Worm (Caenorhabditis elegans): Measurements from ENCODE around the gene K07C5.2.

The K07C5.2 gene

DNA sequence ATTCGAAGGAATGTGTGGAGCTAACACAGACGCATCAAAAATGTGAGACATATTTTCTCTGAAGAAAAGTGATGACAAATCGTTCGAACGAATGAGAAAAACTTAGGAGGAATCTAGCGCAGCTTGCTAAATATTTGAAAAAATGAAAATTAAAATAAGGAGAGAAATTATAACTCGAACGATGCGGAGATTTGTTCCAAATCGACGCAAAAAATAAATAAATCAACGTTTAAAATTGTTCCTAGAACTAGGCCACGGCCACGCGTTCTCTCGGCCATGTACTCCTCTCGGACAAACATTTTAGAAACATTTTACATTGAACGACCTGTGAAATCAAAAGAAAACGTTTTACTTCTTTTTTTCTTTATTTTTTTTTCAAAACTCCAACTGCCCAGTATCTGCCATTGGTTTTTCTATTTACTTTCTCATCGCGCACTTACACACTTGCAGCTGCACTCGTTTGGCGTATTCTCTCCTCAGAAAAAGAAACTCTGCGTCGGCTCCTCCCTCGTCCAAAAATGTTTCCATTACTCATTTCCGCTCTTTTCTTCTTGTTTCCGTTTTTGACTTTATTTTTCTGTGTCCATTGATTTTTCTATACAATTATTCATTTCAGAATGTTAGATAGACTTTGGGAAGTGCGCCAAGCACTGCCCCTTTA is 19.1 kb upstream of the K07C5.2 start, which contains the start of the genes gna-1 and B0024.13:
TSS of gene gna-1 (minus strand) at position 51 of the 661 bp plus-strand sequence.
TSS of gene B0024.13 (plus strand) at position 611 of the 661 bp plus-strand sequence.
- TF ChIP-seq ceh-82 (tag; optimal IDR thresholded peaks at IDR 0.05) (no peak), lsy-12 (tag; optimal IDR thresholded peaks at IDR 0.05) (peak; percentile 10), lin-15B (tag; optimal IDR thresholded peaks at IDR 0.05) (peak; percentile 68), nhr-77 (tag; optimal IDR thresholded peaks at IDR 0.05) (no peak), ceh-28 (tag; optimal IDR thresholded peaks at IDR 0.05) (no peak), nhr-43 (tag; optimal IDR thresholded peaks at IDR 0.05; ENCODE audit: poor library complexity, severe bottlenecking) (peak; percentile 78), pha-4 (tag; optimal IDR thresholded peaks at IDR 0.05) (peak; percentile 72), egl-5 (tag; optimal IDR thresholded peaks at IDR 0.05) (no peak), fkh-10 (GFP tag; optimal IDR thresholded peaks at IDR 0.05) (no peak), lin-39 (tag; optimal IDR thresholded peaks at IDR 0.05) (peak; percentile 56), nhr-23 (tag; optimal IDR thresholded peaks at IDR 0.05) (peak; percentile 79), nhr-28 (tag; optimal IDR thresholded peaks at IDR 0.05) (no peak), hmg-11 (tag; optimal IDR thresholded peaks at IDR 0.05) (peak; percentile 17), elt-2 (tag; optimal IDR thresholded peaks at IDR 0.05) (peak; percentile 1)

DNA sequence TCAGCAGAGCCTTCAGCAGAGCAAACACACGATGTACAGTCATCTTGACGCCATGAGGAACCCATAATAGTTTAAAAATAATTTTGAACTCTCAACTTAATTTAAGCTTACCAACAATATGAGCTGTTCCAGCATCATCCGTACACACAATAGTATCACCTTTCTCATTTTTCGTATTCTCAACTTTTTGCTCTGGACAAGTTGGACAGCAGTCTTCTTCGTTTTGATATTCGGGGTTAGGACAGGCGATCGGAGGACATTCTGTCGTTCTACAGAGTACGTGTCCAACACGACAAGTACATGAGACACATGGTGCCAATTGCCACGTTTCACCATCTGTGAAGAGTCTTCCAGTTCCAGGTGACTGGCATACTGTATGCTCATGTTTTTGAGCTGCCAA is 15.8 kb upstream of the K07C5.2 start:
- TF ChIP-seq jun-1 (tag; optimal IDR thresholded peaks at IDR 0.05) (no peak), nhr-237 (tag; optimal IDR thresholded peaks at IDR 0.05) (no peak), ama-1 (optimal IDR thresholded peaks at IDR 0.05) (no peak), nhr-43 (tag; optimal IDR thresholded peaks at IDR 0.05; ENCODE audit: poor library complexity, severe bottlenecking) (no peak)

ce11 chrV:10328080-10328479 is 11.2 kb upstream of the K07C5.2 start:
- no peak for TF ChIP-seq eor-1 (tag; optimal IDR thresholded peaks at IDR 0.05)
- TF ChIP-seq snpc-4 (tag; optimal IDR thresholded peaks at IDR 0.05): no peak
- no peak for TF ChIP-seq egl-5 (tag; optimal IDR thresholded peaks at IDR 0.05)
- no peak for TF ChIP-seq lin-15B (tag; optimal IDR thresholded peaks at IDR 0.05)
- TF ChIP-seq pha-4 (tag; optimal IDR thresholded peaks at IDR 0.05): peak; percentile 74

ce11 chrV:10332012-10332411 is 7.3 kb upstream of the K07C5.2 start, which contains the start of gene crm-1:
Gene crm-1, minus strand, starts transcription at chrV:10332112.
- TF ChIP-seq jun-1 (tag; optimal IDR thresholded peaks at IDR 0.05) (no peak), mml-1 (tag; optimal IDR thresholded peaks at IDR 0.05) (no peak), fos-1 (tag; optimal IDR thresholded peaks at IDR 0.05) (no peak), nhr-237 (tag; optimal IDR thresholded peaks at IDR 0.05) (no peak), aly-2 (tag; optimal IDR thresholded peaks at IDR 0.05) (no peak), nhr-76 (tag; optimal IDR thresholded peaks at IDR 0.05) (no peak), fkh-10 (GFP tag; optimal IDR thresholded peaks at IDR 0.05) (no peak), ZK546.5 (tag; optimal IDR thresholded peaks at IDR 0.05) (no peak), egl-5 (tag; optimal IDR thresholded peaks at IDR 0.05) (no peak)

DNA sequence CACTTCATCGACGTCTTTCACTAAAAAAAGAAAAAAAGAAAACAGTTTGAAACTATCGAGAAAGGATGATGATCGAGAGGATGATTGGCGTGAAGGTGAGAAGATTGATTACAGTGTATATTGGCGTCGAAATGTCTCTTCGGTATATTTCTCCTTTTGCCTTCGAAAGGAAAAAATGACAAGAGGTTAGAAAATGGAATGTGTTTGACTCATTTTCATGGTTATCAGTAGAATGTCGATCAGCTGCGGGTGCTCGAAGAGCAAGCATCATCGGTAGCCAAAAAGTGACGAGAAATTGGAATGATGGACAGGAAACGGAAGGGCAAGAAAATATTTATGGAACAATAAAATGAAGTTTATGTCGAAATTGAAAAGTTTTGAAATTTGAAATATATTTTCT is 5.5 kb upstream of the K07C5.2 start:
- TF ChIP-seq ztf-4 (tag; optimal IDR thresholded peaks at IDR 0.05): no peak
- TF ChIP-seq elt-2 (tag; optimal IDR thresholded peaks at IDR 0.05): peak; percentile 35

- TF ChIP-seq snpc-4 (tag; optimal IDR thresholded peaks at IDR 0.05) (peak; percentile 67), nfya-1 (tag; optimal IDR thresholded peaks at IDR 0.05; ENCODE audit: insufficient read depth) (peak; percentile 53), nhr-23 (tag; optimal IDR thresholded peaks at IDR 0.05) (peak; percentile 65), elt-1 (tag; optimal IDR thresholded peaks at IDR 0.05) (no peak), lin-15B (tag; optimal IDR thresholded peaks at IDR 0.05) (peak; percentile 69), nhr-76 (tag; optimal IDR thresholded peaks at IDR 0.05) (no peak), pha-4 (tag; optimal IDR thresholded peaks at IDR 0.05) (peak; percentile 82), hmg-11 (tag; optimal IDR thresholded peaks at IDR 0.05) (peak; percentile 13)
Observed at ce11 chrV:10338305-10338992, 851 bp upstream of the K07C5.2 start, which contains the start of gene arx-2. Gene arx-2, minus strand, starts transcription at chrV:10338355.

DNA sequence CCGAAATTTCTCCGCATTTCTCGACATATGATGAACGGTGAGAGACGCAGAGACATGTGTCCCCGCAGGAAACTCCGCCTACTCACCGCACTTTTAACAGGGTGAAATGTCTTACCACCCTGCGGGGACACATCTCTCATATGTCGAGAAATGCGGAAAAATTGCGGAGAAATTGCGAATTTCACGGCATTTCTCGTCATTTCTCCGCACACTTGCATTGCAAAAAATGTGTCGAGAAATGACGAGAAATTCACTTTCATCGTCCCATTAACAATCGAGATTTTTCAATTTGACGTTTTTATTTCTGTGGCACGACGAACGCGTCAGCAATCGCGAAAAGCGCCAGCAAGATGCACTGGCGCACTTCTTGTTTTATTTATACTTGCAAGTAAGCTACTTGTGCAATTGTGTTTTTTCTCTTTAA is 2.6 kb downstream of the K07C5.2 start, which contains the start of gene K07C5.13:
TSS of gene K07C5.13 (plus strand) at position 151 of the 424 bp plus-strand sequence.
- TF ChIP-seq nhr-23 (tag; optimal IDR thresholded peaks at IDR 0.05) (peak; percentile 9), snpc-4 (tag; optimal IDR thresholded peaks at IDR 0.05) (peak; percentile 23), lsy-12 (tag; optimal IDR thresholded peaks at IDR 0.05) (peak; percentile 69), pha-4 (tag; optimal IDR thresholded peaks at IDR 0.05) (peak; percentile 53), lin-15B (tag; optimal IDR thresholded peaks at IDR 0.05) (peak; percentile 75), elt-2 (tag; optimal IDR thresholded peaks at IDR 0.05) (peak; percentile 42), nhr-43 (tag; optimal IDR thresholded peaks at IDR 0.05; ENCODE audit: poor library complexity, severe bottlenecking) (peak; percentile 46), hmg-11 (tag; optimal IDR thresholded peaks at IDR 0.05) (peak; percentile 2), R02D3.7 (tag; optimal IDR thresholded peaks at IDR 0.05) (peak; percentile 25), nfya-1 (tag; optimal IDR thresholded peaks at IDR 0.05; ENCODE audit: insufficient read depth) (peak; percentile 26), tbx-2 (tag; optimal IDR thresholded peaks at IDR 0.05) (peak; percentile 51), skn-1 (tag; optimal IDR thresholded peaks at IDR 0.05) (peak; percentile 6)
